Fruit fly (Drosophila melanogaster) whole organism, embryonic: ENCODE data around the gene CG7675.
A peak's percentile ranks its signal among the peaks of the same experiment; 100 is the strongest.

ENCODE experiments used
- Ada2b ChIP-seq: fragments of 200-800 bp; sonication (Bioruptor generic); IDR thresholded peaks from 2 replicates; pipeline ENCODE4 v1.3.6; 2022; ENCODE audit warnings: missing biosample characterization, missing genetic modification characterization
- Atf-2 ChIP-seq: fragments of 200-800 bp; sonication (Bioruptor generic); optimal IDR thresholded peaks from 2 replicates; lab custom pipeline; 2016; ENCODE audit warnings: missing biosample characterization, missing genetic modification characterization
- Atf3 ChIP-seq: fragments of 200-800 bp; sonication (Bioruptor generic); optimal IDR thresholded peaks from 3 replicates; lab custom pipeline; 2016; ENCODE audit warnings: missing biosample characterization, missing genetic modification characterization
- B-H1 ChIP-seq: fragments of 200-800 bp; sonication (Bioruptor generic); IDR thresholded peaks from 3 replicates; pipeline ENCODE4 v1.3.6; 2022; ENCODE audit warnings: missing biosample characterization, missing genetic modification characterization
- CG10431 ChIP-seq: fragments of 200-800 bp; sonication (Bioruptor generic); optimal IDR thresholded peaks from 3 replicates; lab custom pipeline; 2018; ENCODE audit warnings: missing biosample characterization, mild to moderate bottlenecking, missing genetic modification characterization
- CG11093 ChIP-seq: fragments of 200-800 bp; sonication (Bioruptor generic); IDR thresholded peaks from 3 replicates; pipeline ENCODE4 v1.3.6; 2022; ENCODE audit warnings: missing biosample characterization, missing genetic modification characterization
- CG11723 ChIP-seq: fragments of 200-800 bp; sonication (Bioruptor generic); optimal IDR thresholded peaks from 2 replicates; lab custom pipeline; 2017; ENCODE audit warnings: missing biosample characterization, mild to moderate bottlenecking, missing genetic modification characterization
- CG12299 ChIP-seq: fragments of 200-800 bp; sonication (Bioruptor generic); optimal IDR thresholded peaks from 2 replicates; lab custom pipeline; 2018; ENCODE audit warnings: missing biosample characterization, mild to moderate bottlenecking, missing genetic modification characterization
- CG15073 ChIP-seq: fragments of 200-800 bp; sonication (Bioruptor generic); optimal IDR thresholded peaks from 2 replicates; lab custom pipeline; 2016; ENCODE audit warnings: missing biosample characterization, missing genetic modification characterization
- CG17612 ChIP-seq: fragments of 200-800 bp; sonication (Bioruptor generic); IDR thresholded peaks from 2 replicates; pipeline ENCODE4 v1.3.6; 2022; ENCODE audit warnings: missing biosample characterization, missing genetic modification characterization
- CG17802 ChIP-seq: fragments of 200-800 bp; sonication (Bioruptor generic); optimal IDR thresholded peaks from 2 replicates; lab custom pipeline; 2018; ENCODE audit warnings: missing biosample characterization, mild to moderate bottlenecking, missing genetic modification characterization, moderate library complexity
- CG2889 ChIP-seq: fragments of 200-800 bp; sonication (Bioruptor generic); IDR thresholded peaks from 3 replicates; pipeline ENCODE4 v1.3.6; 2022; ENCODE audit warnings: missing biosample characterization, missing genetic modification characterization
- CG3065 ChIP-seq: fragments of 200-800 bp; sonication (Bioruptor generic); optimal IDR thresholded peaks from 2 replicates; lab custom pipeline; 2016; ENCODE audit warnings: missing biosample characterization, missing genetic modification characterization
- CG33213 ChIP-seq: fragments of 200-800 bp; sonication (Bioruptor generic); optimal IDR thresholded peaks from 3 replicates; lab custom pipeline; 2016; ENCODE audit warnings: missing biosample characterization, missing genetic modification characterization
- CG4360 ChIP-seq: fragments of 200-800 bp; sonication (Bioruptor generic); IDR thresholded peaks from 2 replicates; pipeline ENCODE4 v1.3.6; 2022; ENCODE audit warnings: missing biosample characterization, missing genetic modification characterization
- CG4404 ChIP-seq: fragments of 200-800 bp; sonication (Bioruptor generic); IDR thresholded peaks from 2 replicates; pipeline ENCODE4 v1.3.6; 2022; ENCODE audit warnings: missing biosample characterization, missing genetic modification characterization
- CG8089 ChIP-seq: fragments of 200-800 bp; sonication (Bioruptor generic); optimal IDR thresholded peaks from 3 replicates; lab custom pipeline; 2016; ENCODE audit warnings: missing biosample characterization, missing genetic modification characterization
- CG8924 ChIP-seq: fragments of 200-800 bp; optimal IDR thresholded peaks from 3 replicates; lab custom pipeline; 2019; ENCODE audit warnings: missing biosample characterization, mild to moderate bottlenecking, missing genetic modification characterization, moderate library complexity
- CG9437 ChIP-seq: fragments of 200-800 bp; sonication (Bioruptor generic); optimal IDR thresholded peaks from 2 replicates; lab custom pipeline; 2018; ENCODE audit warnings: missing biosample characterization, mild to moderate bottlenecking, missing genetic modification characterization
- CG9609 ChIP-seq: fragments of 200-800 bp; sonication (Bioruptor generic); optimal IDR thresholded peaks from 3 replicates; lab custom pipeline; 2016; ENCODE audit warnings: missing biosample characterization, missing genetic modification characterization
- CG9932 ChIP-seq: fragments of 200-800 bp; sonication (Bioruptor generic); IDR thresholded peaks from 2 replicates; pipeline ENCODE4 v1.3.6; 2022; ENCODE audit warnings: missing biosample characterization, missing genetic modification characterization
- CkIIα-i1 ChIP-seq: fragments of 200-800 bp; sonication (Bioruptor generic); IDR thresholded peaks from 2 replicates; pipeline ENCODE4 v1.3.6; 2022; ENCODE audit warnings: missing biosample characterization, missing genetic modification characterization
- D ChIP-seq, 2 experiments: fragments of 200-800 bp in 1 of 2; fragments of >200 bp in 1 of 2; sonication (Bioruptor generic) in 1 of 2; optimal IDR thresholded peaks; 2 replicates in 1 of 2; 3 replicates in 1 of 2; lab custom pipeline; 2017; ENCODE audit warnings: mild to moderate bottlenecking in 1 of 2, missing biosample characterization in 1 of 2, missing genetic modification characterization in 1 of 2, missing genetic modification reagents in 1 of 2
- D19B ChIP-seq: fragments of 200-800 bp; sonication (Bioruptor generic); optimal IDR thresholded peaks from 2 replicates; lab custom pipeline; 2017; ENCODE audit warnings: missing biosample characterization, mild to moderate bottlenecking, missing genetic modification characterization
- Dad ChIP-seq: fragments of 200-800 bp; sonication (Bioruptor generic); optimal IDR thresholded peaks from 3 replicates; lab custom pipeline; 2016; ENCODE audit warnings: missing biosample characterization, missing genetic modification characterization
- HLH3B ChIP-seq: fragments of 200-800 bp; sonication (Bioruptor generic); IDR thresholded peaks from 2 replicates; pipeline ENCODE4 v1.3.6; 2022; ENCODE audit warnings: missing biosample characterization, missing genetic modification characterization
- MBD-R2 ChIP-seq: fragments of 200-800 bp; sonication (Bioruptor generic); IDR thresholded peaks from 2 replicates; pipeline ENCODE4 v1.3.6; 2022; ENCODE audit warnings: missing biosample characterization, missing genetic modification characterization
- Poxn ChIP-seq: fragments of 200-800 bp; sonication (Bioruptor generic); IDR thresholded peaks from 2 replicates; pipeline ENCODE4 v1.3.6; 2022; ENCODE audit warnings: missing biosample characterization, missing genetic modification characterization
- Rfx ChIP-seq: fragments of 200-800 bp; sonication (Bioruptor generic); IDR thresholded peaks from 2 replicates; pipeline ENCODE4 v1.3.6; 2022; ENCODE audit warnings: missing biosample characterization, missing genetic modification characterization
- Usf ChIP-seq: fragments of 200-800 bp; sonication (Bioruptor generic); optimal IDR thresholded peaks from 2 replicates; lab custom pipeline; 2017; ENCODE audit warnings: missing genotype, missing biosample characterization, missing genetic modification characterization
- bsh ChIP-seq, 2 experiments: fragments of 200-800 bp; sonication (Bioruptor generic); optimal IDR thresholded peaks; 2 replicates each; lab custom pipeline; 2017 to 2018; ENCODE audit warnings: mild to moderate bottlenecking in 2 of 2, missing biosample characterization in 2 of 2, missing genetic modification characterization in 2 of 2, moderate library complexity in 1 of 2
- caup ChIP-seq: fragments of 200-800 bp; sonication (Bioruptor generic); optimal IDR thresholded peaks from 3 replicates; lab custom pipeline; 2017; ENCODE audit warnings: missing biosample characterization, mild to moderate bottlenecking, missing genetic modification characterization, moderate library complexity; ENCODE audit not compliant: severe bottlenecking
- disco-r ChIP-seq: fragments of 200-800 bp; sonication (Bioruptor generic); optimal IDR thresholded peaks from 2 replicates; lab custom pipeline; 2016; ENCODE audit warnings: missing biosample characterization, missing genetic modification characterization
- dpn ChIP-seq, 2 experiments: fragments of 200-800 bp; sonication (Bioruptor generic); optimal IDR thresholded peaks; 3 replicates each; lab custom pipeline; 2016; ENCODE audit warnings: missing biosample characterization in 2 of 2, missing genetic modification characterization in 2 of 2
- en ChIP-seq: fragments of 200-800 bp; sonication (Bioruptor generic); optimal IDR thresholded peaks from 2 replicates; lab custom pipeline; 2016; ENCODE audit warnings: missing biosample characterization, missing genetic modification characterization
- eyg ChIP-seq: fragments of 200-800 bp; sonication (Bioruptor generic); optimal IDR thresholded peaks from 3 replicates; lab custom pipeline; 2016; ENCODE audit warnings: missing biosample characterization, missing genetic modification characterization
- gt ChIP-seq: fragments of 200-800 bp; sonication (Bioruptor generic); IDR thresholded peaks from 2 replicates; pipeline ENCODE4 v1.3.6; 2022; ENCODE audit warnings: missing biosample characterization, missing genetic modification characterization
- ham ChIP-seq: fragments of 200-800 bp; sonication (Bioruptor generic); IDR thresholded peaks from 2 replicates; pipeline ENCODE4 v1.3.6; 2022; ENCODE audit warnings: missing biosample characterization, missing genetic modification characterization
- jigr1 ChIP-seq: fragments of 200-800 bp; sonication (Bioruptor generic); IDR thresholded peaks from 3 replicates; pipeline ENCODE4 v1.3.6; 2022; ENCODE audit warnings: missing biosample characterization, missing genetic modification characterization
- jumu ChIP-seq: fragments of 200-800 bp; sonication (Bioruptor generic); optimal IDR thresholded peaks from 3 replicates; lab custom pipeline; 2016; ENCODE audit warnings: missing biosample characterization, missing genetic modification characterization
- maf-S ChIP-seq: fragments of 200-800 bp; sonication (Bioruptor generic); optimal IDR thresholded peaks from 2 replicates; lab custom pipeline; 2016; ENCODE audit warnings: missing biosample characterization, missing genetic modification characterization
- mirr ChIP-seq: fragments of 200-800 bp; sonication (Bioruptor generic); optimal IDR thresholded peaks from 3 replicates; lab custom pipeline; 2018; ENCODE audit warnings: missing biosample characterization, mild to moderate bottlenecking, missing genetic modification characterization
- org-1 ChIP-seq: fragments of 200-800 bp; sonication (Bioruptor generic); optimal IDR thresholded peaks from 2 replicates; lab custom pipeline; 2017; ENCODE audit warnings: missing biosample characterization, missing genetic modification characterization
- pros ChIP-seq: fragments of 200-800 bp; sonication (Bioruptor generic); optimal IDR thresholded peaks from 3 replicates; lab custom pipeline; 2019; ENCODE audit warnings: missing biosample characterization, mild to moderate bottlenecking, missing genetic modification characterization, moderate library complexity
- ranshi ChIP-seq: fragments of 200-800 bp; sonication (Bioruptor generic); IDR thresholded peaks from 2 replicates; pipeline ENCODE4 v1.3.6; 2022; ENCODE audit warnings: missing biosample characterization, missing genetic modification characterization
- scrt ChIP-seq: fragments of 200-800 bp; sonication (Bioruptor generic); optimal IDR thresholded peaks from 2 replicates; lab custom pipeline; 2018; ENCODE audit warnings: missing biosample characterization, mild to moderate bottlenecking, missing genetic modification characterization, moderate library complexity
- sob ChIP-seq: fragments of 200-800 bp; sonication (Bioruptor generic); IDR thresholded peaks from 2 replicates; pipeline ENCODE4 v1.3.6; 2022; ENCODE audit warnings: missing biosample characterization, missing genetic modification characterization
- sug ChIP-seq: fragments of 200-800 bp; optimal IDR thresholded peaks from 2 replicates; lab custom pipeline; 2019; ENCODE audit warnings: missing biosample characterization, mild to moderate bottlenecking, missing genetic modification characterization, moderate library complexity
- tio ChIP-seq: fragments of 200-800 bp; sonication (Bioruptor generic); optimal IDR thresholded peaks from 2 replicates; lab custom pipeline; 2017; ENCODE audit warnings: missing biosample characterization, missing genetic modification characterization, inconsistent platforms
- twi ChIP-seq: fragments of 200-800 bp; optimal IDR thresholded peaks from 2 replicates; lab custom pipeline; 2019; ENCODE audit warnings: missing biosample characterization, mild to moderate bottlenecking, missing genetic modification characterization, moderate library complexity
- vfl ChIP-seq: fragments of 200-800 bp; sonication (Bioruptor generic); optimal IDR thresholded peaks from 2 replicates; lab custom pipeline; 2016; ENCODE audit warnings: missing biosample characterization, missing genetic modification characterization

The CG7675 gene

DNA sequence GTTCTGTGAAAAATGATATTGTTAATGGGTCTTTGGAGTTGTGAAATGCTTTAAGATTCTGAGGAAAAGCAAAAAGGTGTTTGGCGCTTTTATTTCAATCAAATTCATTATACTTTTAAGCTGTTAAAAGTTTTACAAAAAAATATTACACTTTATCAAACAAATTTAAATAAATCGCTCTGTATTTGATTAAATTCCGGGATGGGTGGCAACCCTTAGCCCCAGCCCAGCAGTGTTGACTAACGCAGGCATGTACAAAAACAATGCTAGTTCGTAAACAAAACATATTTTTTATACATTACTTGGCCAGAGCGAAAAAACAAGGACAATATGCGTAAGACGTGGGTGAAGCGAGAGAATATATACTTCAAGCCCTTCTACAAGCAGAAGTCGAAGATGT, 23.7 kb upstream of the CG7675 start, which contains the start of gene CG7685 (continued):
- peak; percentile 13 for TF ChIP-seq CG8089 (GFP tag; lab: Kevin White, UChicago)
- peak; percentile 3 for TF ChIP-seq CG9437
- no peak for TF ChIP-seq CG15073 (GFP tag; lab: Kevin White, UChicago)
- TF ChIP-seq CkIIα-i1 (GFP tag; lab: Robert Waterston, UW) = no peak
- TF ChIP-seq ham (GFP tag; lab: Robert Waterston, UW) = no peak
- peak; percentile 85 for TF ChIP-seq CG9932 (GFP tag; lab: Robert Waterston, UW)
- TF ChIP-seq CG8924 (tag; lab: Kevin White, UChicago) = peak; percentile 75
- TF ChIP-seq Dad (GFP tag; lab: Kevin White, UChicago) = peak; percentile 50
- TF ChIP-seq CG9609 (GFP tag; lab: Kevin White, UChicago) = peak; percentile 53
- TF ChIP-seq tio (GFP tag; lab: Kevin White, UChicago) = no peak
- TF ChIP-seq CG4404 = no peak
- TF ChIP-seq mirr (GFP tag; lab: Kevin White, UChicago) = peak; percentile 66
- no peak for TF ChIP-seq jigr1 (GFP tag; lab: Robert Waterston, UW)
- peak; percentile 64 for TF ChIP-seq Atf-2
- TF ChIP-seq pros (GFP tag; lab: Kevin White, UChicago) = no peak
- peak; percentile 77 for TF ChIP-seq Rfx
- TF ChIP-seq scrt (GFP tag; lab: Kevin White, UChicago) = peak; percentile 48
- TF ChIP-seq disco-r (GFP tag; lab: Kevin White, UChicago) = no peak
- no peak; the same call in 1 of the 2 replicates for TF ChIP-seq Ada2b
- peak; percentile 58; the same call in 1 of the 2 replicates for TF ChIP-seq sob (GFP tag; lab: Robert Waterston, UW)
- peak; percentile 43; the same call in 1 of the 2 replicates for TF ChIP-seq ranshi (GFP tag; lab: Robert Waterston, UW)
- TF ChIP-seq CG11093 (GFP tag; lab: Robert Waterston, UW) = no peak
- no peak for TF ChIP-seq CG2889 (GFP tag; lab: Robert Waterston, UW)
- no peak; the same call in 2 of the 3 replicates for TF ChIP-seq B-H1 (GFP tag; lab: Robert Waterston, UW)
- peak; percentile 63 for TF ChIP-seq eyg (GFP tag; lab: Kevin White, UChicago)
- no peak for TF ChIP-seq Poxn
- peak; percentile 56 for TF ChIP-seq org-1 (GFP tag; lab: Kevin White, UChicago)
- peak; percentile 55 for TF ChIP-seq maf-S
- peak; percentile 30 for TF ChIP-seq twi (tag; lab: Kevin White, UChicago)
- TF ChIP-seq MBD-R2 (GFP tag; lab: Robert Waterston, UW) = peak; percentile 92
- TF ChIP-seq en (GFP tag; lab: Kevin White, UChicago) = peak; percentile 38
- peak; percentile 4 for TF ChIP-seq Atf3 (GFP tag; lab: Kevin White, UChicago)
- no peak for TF ChIP-seq CG11723
- TF ChIP-seq gt (GFP tag; lab: Robert Waterston, UW) = no peak
- TF ChIP-seq D19B (GFP tag; lab: Kevin White, UChicago) = peak; percentile 10
- peak; percentile 57 for TF ChIP-seq CG12299 (tag; lab: Kevin White, UChicago)
- TF ChIP-seq CG10431 = peak; percentile 8
- no peak; the same call in 1 of the 2 replicates for TF ChIP-seq HLH3B
- peak; percentile 18 for TF ChIP-seq CG17802
- TF ChIP-seq sug (tag; lab: Kevin White, UChicago) = peak; percentile 65
- no peak for TF ChIP-seq D (optimal IDR thresholded peaks at IDR 0.05; lab: Kevin White, UChicago)
- TF ChIP-seq D (GFP tag; optimal IDR thresholded peaks at IDR 0.05; lab: Kevin White, UChicago) = peak; percentile 30
- peak in 1 of 2 experiments; percentile 54 for TF ChIP-seq bsh (GFP tag; optimal IDR thresholded peaks at IDR 0.05; lab: Kevin White, UChicago)
- no peak for TF ChIP-seq CG3065 (GFP tag; lab: Kevin White, UChicago)
- TF ChIP-seq Usf = no peak
- peak; percentile 37 for TF ChIP-seq jumu (GFP tag; lab: Kevin White, UChicago)
- peak; percentile 74 for TF ChIP-seq vfl (GFP tag; lab: Kevin White, UChicago)
- peak; percentile 79 for TF ChIP-seq CG33213 (GFP tag; lab: Kevin White, UChicago)
- peak; percentile 74 for TF ChIP-seq caup (GFP tag; lab: Kevin White, UChicago)
- peak; percentile 65 to 66 for TF ChIP-seq dpn (GFP tag; optimal IDR thresholded peaks at IDR 0.05; lab: Kevin White, UChicago)
- TF ChIP-seq CG4360 = peak; percentile 45; the same call in 1 of the 2 replicates
- no peak for TF ChIP-seq CG17612 (GFP tag; lab: Robert Waterston, UW)
